Worm (Caenorhabditis elegans) whole organism, young adult: ENCODE data around the gene pycr-4.

Experiments used
- C06A6.2 ChIP-seq: fragments of 200-800 bp; sonication (Bioruptor generic); conservative IDR thresholded peaks from 2 replicates; pipeline ENCODE4 v1.3.6; 2022; ENCODE audit warnings: missing genetic modification characterization, missing compliant biosample characterization
- ama-1 ChIP-seq, 3 experiments: fragments of 150-350 bp in 1 of 3; sonication (generic microtip) in 2 of 3; optimal IDR thresholded peaks; 2 replicates each; lab custom pipeline; 2014 to 2018; ENCODE audit warnings: missing biosample characterization in 2 of 3, missing genetic modification characterization in 2 of 3, missing genetic modification reagents in 2 of 3
- chd-7 ChIP-seq: sonication (generic microtip); optimal IDR thresholded peaks from 2 replicates; lab custom pipeline; 2016; ENCODE audit warnings: mild to moderate bottlenecking, missing genetic modification characterization, moderate library complexity, missing compliant biosample characterization
- him-1 ChIP-seq: sonication (generic microtip); optimal IDR thresholded peaks from 2 replicates; lab custom pipeline; 2016; ENCODE audit warnings: missing genotype, missing genetic modification reagents, missing genetic modification characterization, missing compliant biosample characterization
- hmg-1.2 ChIP-seq: fragments of 200-800 bp; sonication (Bioruptor generic); IDR thresholded peaks from 2 replicates; pipeline ENCODE4 v1.3.6; 2022; ENCODE audit warnings: missing genetic modification reagents, missing genetic modification characterization, missing compliant biosample characterization
- mes-4 ChIP-seq: sonication (generic microtip); optimal IDR thresholded peaks from 2 replicates; lab custom pipeline; 2016; ENCODE audit warnings: missing genotype, missing genetic modification characterization, missing compliant biosample characterization
- nhr-90 ChIP-seq: sonication (generic microtip); optimal IDR thresholded peaks from 2 replicates; lab custom pipeline; 2016; ENCODE audit warnings: missing genotype, mild to moderate bottlenecking, missing genetic modification characterization, missing compliant biosample characterization
- pbrm-1 ChIP-seq: fragments of 200-800 bp; sonication (Bioruptor generic); IDR thresholded peaks from 2 replicates; pipeline ENCODE4 v1.3.6; 2022; ENCODE audit warnings: missing genetic modification reagents, missing genetic modification characterization, missing compliant biosample characterization

ce11 chrIV:7428998-7429397 is 48.1 kb downstream of the pycr-4 start:
- TF ChIP-seq nhr-90 (tag; lab: Kevin White, UChicago) (no peak), C06A6.2 (GFP tag; lab: Robert Waterston, UW) (no peak), mes-4 (tag; lab: Kevin White, UChicago) (no peak), hmg-1.2 (GFP tag; lab: Robert Waterston, UW) (no peak), chd-7 (tag; lab: Kevin White, UChicago) (no peak), him-1 (no peak), pbrm-1 (no peak), ama-1 (optimal IDR thresholded peaks at IDR 0.05; lab: Kevin White, UChicago) (no peak), ama-1 (GFP tag; optimal IDR thresholded peaks at IDR 0.05; lab: Kevin White, UChicago) (no peak)
